Fruit fly (Drosophila melanogaster) whole organism, embryonic: ENCODE data around the gene pont.
A peak's percentile ranks its signal among the peaks of the same experiment; 100 is the strongest.

Experiments used
- Atf-2 ChIP-seq: fragments of 200-800 bp; sonication (Bioruptor generic); optimal IDR thresholded peaks from 2 replicates; lab custom pipeline; 2016; ENCODE audit warnings: missing biosample characterization, missing genetic modification characterization
- CG10209 ChIP-seq: fragments of 200-800 bp; sonication (Bioruptor generic); optimal IDR thresholded peaks from 3 replicates; lab custom pipeline; 2017; ENCODE audit warnings: missing biosample characterization, mild to moderate bottlenecking, missing genetic modification characterization, missing genetic modification reagents
- CG11247 ChIP-seq: fragments of 200-800 bp; sonication (Bioruptor generic); IDR thresholded peaks from 2 replicates; pipeline ENCODE4 v1.3.6; 2022; ENCODE audit warnings: missing biosample characterization, missing genetic modification characterization
- CG11504 ChIP-seq: fragments of 200-800 bp; sonication (Bioruptor generic); optimal IDR thresholded peaks from 3 replicates; lab custom pipeline; 2019; ENCODE audit warnings: missing biosample characterization, mild to moderate bottlenecking, missing genetic modification characterization, moderate library complexity
- CG11695 ChIP-seq: fragments of 200-800 bp; sonication (Bioruptor generic); IDR thresholded peaks from 3 replicates; pipeline ENCODE4 v1.3.6; 2022; ENCODE audit warnings: missing biosample characterization, missing genetic modification characterization
- CG1233 ChIP-seq: fragments of 200-800 bp; sonication (Bioruptor generic); optimal IDR thresholded peaks from 4 replicates; lab custom pipeline; 2018; ENCODE audit warnings: missing biosample characterization, mild to moderate bottlenecking, missing genetic modification characterization
- CG1832 ChIP-seq: fragments of 200-800 bp; sonication (Bioruptor generic); optimal IDR thresholded peaks from 2 replicates; lab custom pipeline; 2017; ENCODE audit warnings: missing biosample characterization, mild to moderate bottlenecking, missing genetic modification characterization, inconsistent platforms
- CG2116 ChIP-seq: fragments of 200-800 bp; sonication (Bioruptor generic); optimal IDR thresholded peaks from 3 replicates; lab custom pipeline; 2018; ENCODE audit warnings: missing biosample characterization, mild to moderate bottlenecking, missing genetic modification characterization
- CG2120 ChIP-seq: fragments of 200-800 bp; sonication (Bioruptor generic); optimal IDR thresholded peaks from 3 replicates; lab custom pipeline; 2016; ENCODE audit warnings: missing biosample characterization, missing genetic modification characterization
- CG2678 ChIP-seq: fragments of 200-800 bp; sonication (Bioruptor generic); optimal IDR thresholded peaks from 3 replicates; lab custom pipeline; 2019; ENCODE audit warnings: missing biosample characterization, mild to moderate bottlenecking, missing genetic modification characterization, moderate library complexity
- CG30403 ChIP-seq: fragments of 200-800 bp; sonication (Bioruptor generic); optimal IDR thresholded peaks from 3 replicates; lab custom pipeline; 2016; ENCODE audit warnings: missing biosample characterization, missing genetic modification characterization
- CG30431 ChIP-seq: fragments of 200-800 bp; sonication (Bioruptor generic); optimal IDR thresholded peaks from 2 replicates; lab custom pipeline; 2017; ENCODE audit warnings: missing biosample characterization, missing genetic modification characterization
- CG3407 ChIP-seq: fragments of 200-800 bp; sonication (Bioruptor generic); optimal IDR thresholded peaks from 2 replicates; lab custom pipeline; 2018; ENCODE audit warnings: missing biosample characterization, mild to moderate bottlenecking, missing genetic modification characterization
- CG34422 ChIP-seq: fragments of 200-800 bp; sonication (Bioruptor generic); IDR thresholded peaks from 3 replicates; pipeline ENCODE4 v1.3.6; 2022; ENCODE audit warnings: missing biosample characterization, missing genetic modification characterization
- CG4360 ChIP-seq: fragments of 200-800 bp; sonication (Bioruptor generic); IDR thresholded peaks from 2 replicates; pipeline ENCODE4 v1.3.6; 2022; ENCODE audit warnings: missing biosample characterization, missing genetic modification characterization
- CG5180 ChIP-seq: fragments of 200-800 bp; sonication (Bioruptor generic); optimal IDR thresholded peaks from 3 replicates; lab custom pipeline; 2017; ENCODE audit warnings: missing biosample characterization, missing genetic modification characterization, mild to moderate bottlenecking, moderate library complexity, missing genetic modification reagents
- CG5245 ChIP-seq: fragments of 200-800 bp; sonication (Bioruptor generic); optimal IDR thresholded peaks from 3 replicates; lab custom pipeline; 2016; ENCODE audit warnings: missing biosample characterization, missing genetic modification characterization
- CG6272 ChIP-seq: fragments of 200-800 bp; sonication (Bioruptor generic); IDR thresholded peaks from 2 replicates; pipeline ENCODE4 v1.3.6; 2022; ENCODE audit warnings: missing biosample characterization, missing genetic modification characterization
- CG7357 ChIP-seq: fragments of 200-800 bp; sonication (Bioruptor generic); IDR thresholded peaks from 3 replicates; pipeline ENCODE4 v1.3.6; 2022; ENCODE audit warnings: missing biosample characterization, missing genetic modification characterization
- Dbx ChIP-seq: fragments of 200-800 bp; sonication (Bioruptor generic); IDR thresholded peaks from 3 replicates; pipeline ENCODE4 v1.3.6; 2022; ENCODE audit warnings: missing biosample characterization, missing genetic modification characterization
- Eip74EF ChIP-seq, 2 experiments: fragments of 200-800 bp in 1 of 2; fragments of >200 bp in 1 of 2; sonication (Bioruptor generic) in 1 of 2; optimal IDR thresholded peaks; 2 replicates each; lab custom pipeline; 2017 to 2019; ENCODE audit warnings: missing biosample characterization in 2 of 2, missing genetic modification characterization in 2 of 2, mild to moderate bottlenecking in 1 of 2, moderate library complexity in 1 of 2
- Fer3 ChIP-seq: fragments of 200-800 bp; sonication (Bioruptor generic); optimal IDR thresholded peaks from 2 replicates; lab custom pipeline; 2018; ENCODE audit warnings: missing biosample characterization, mild to moderate bottlenecking, missing genetic modification characterization, moderate library complexity
- GATAe ChIP-seq: fragments of 200-800 bp; sonication (Bioruptor generic); conservative IDR thresholded peaks from 2 replicates; pipeline ENCODE4 v1.3.6; 2022; ENCODE audit warnings: missing biosample characterization, missing genetic modification characterization
- Gsc ChIP-seq: fragments of 200-800 bp; sonication (Bioruptor generic); IDR thresholded peaks from 2 replicates; pipeline ENCODE4 v1.3.6; 2022; ENCODE audit warnings: missing biosample characterization, missing genetic modification characterization
- H15 ChIP-seq: fragments of 200-800 bp; sonication (Bioruptor generic); IDR thresholded peaks from 3 replicates; pipeline ENCODE4 v1.3.6; 2022; ENCODE audit warnings: missing biosample characterization, missing genetic modification characterization
- H2.0 ChIP-seq: fragments of 200-800 bp; sonication (Bioruptor generic); IDR thresholded peaks from 2 replicates; pipeline ENCODE4 v1.3.6; 2022; ENCODE audit warnings: missing biosample characterization, missing genetic modification characterization
- Hand ChIP-seq: fragments of 200-800 bp; sonication (Bioruptor generic); optimal IDR thresholded peaks from 2 replicates; lab custom pipeline; 2017; ENCODE audit warnings: mild to moderate bottlenecking, missing biosample characterization, missing genetic modification reagents, missing genetic modification characterization
- HmgD ChIP-seq: fragments of 200-800 bp; sonication (Bioruptor generic); optimal IDR thresholded peaks from 3 replicates; lab custom pipeline; 2016; ENCODE audit warnings: missing biosample characterization, missing genetic modification characterization
- MBD-R2 ChIP-seq: fragments of 200-800 bp; sonication (Bioruptor generic); IDR thresholded peaks from 2 replicates; pipeline ENCODE4 v1.3.6; 2022; ENCODE audit warnings: missing biosample characterization, missing genetic modification characterization
- NfI ChIP-seq: fragments of 200-800 bp; sonication (Bioruptor generic); optimal IDR thresholded peaks from 3 replicates; lab custom pipeline; 2018; ENCODE audit warnings: missing biosample characterization, mild to moderate bottlenecking, missing genetic modification characterization, moderate library complexity
- Optix ChIP-seq: fragments of 200-800 bp; sonication (Bioruptor generic); IDR thresholded peaks from 3 replicates; pipeline ENCODE4 v1.3.6; 2022; ENCODE audit warnings: missing biosample characterization, missing genetic modification characterization
- Xbp1 ChIP-seq: fragments of 200-800 bp; sonication (Bioruptor generic); optimal IDR thresholded peaks from 3 replicates; lab custom pipeline; 2016; ENCODE audit warnings: missing biosample characterization, mild to moderate bottlenecking, missing genetic modification characterization
- YL-1 ChIP-seq: fragments of 200-800 bp; sonication (Bioruptor generic); optimal IDR thresholded peaks from 3 replicates; lab custom pipeline; 2017; ENCODE audit warnings: missing biosample characterization, mild to moderate bottlenecking, missing genetic modification characterization
- amos ChIP-seq: fragments of 200-800 bp; sonication (Bioruptor generic); IDR thresholded peaks from 2 replicates; pipeline ENCODE4 v1.3.6; 2022; ENCODE audit warnings: missing biosample characterization, missing genetic modification characterization; ENCODE audit not compliant: partially characterized antibody
- az2 ChIP-seq: fragments of 200-800 bp; sonication (Bioruptor generic); optimal IDR thresholded peaks from 3 replicates; lab custom pipeline; 2016; ENCODE audit warnings: missing biosample characterization, missing genetic modification characterization
- crc ChIP-seq: fragments of 200-800 bp; sonication (Bioruptor generic); optimal IDR thresholded peaks from 2 replicates; lab custom pipeline; 2016; ENCODE audit warnings: missing biosample characterization, missing genetic modification characterization
- dan ChIP-seq: fragments of 200-800 bp; sonication (Bioruptor generic); IDR thresholded peaks from 2 replicates; pipeline ENCODE4 v1.3.6; 2022; ENCODE audit warnings: missing biosample characterization, missing genetic modification characterization
- esg ChIP-seq: fragments of 200-800 bp; sonication (Bioruptor generic); conservative IDR thresholded peaks from 2 replicates; pipeline ENCODE4 v1.3.6; 2022; ENCODE audit warnings: missing biosample characterization, missing genetic modification characterization
- gce ChIP-seq: fragments of 200-800 bp; sonication (Bioruptor generic); IDR thresholded peaks from 3 replicates; pipeline ENCODE4 v1.3.6; 2022; ENCODE audit warnings: missing biosample characterization, missing genetic modification characterization
- h ChIP-seq: fragments of >200 bp; optimal IDR thresholded peaks from 2 replicates; lab custom pipeline; 2017
- maf-S ChIP-seq: fragments of 200-800 bp; sonication (Bioruptor generic); optimal IDR thresholded peaks from 2 replicates; lab custom pipeline; 2016; ENCODE audit warnings: missing biosample characterization, missing genetic modification characterization
- psq ChIP-seq: fragments of 200-800 bp; sonication (Bioruptor generic); optimal IDR thresholded peaks from 2 replicates; lab custom pipeline; 2017; ENCODE audit warnings: missing biosample characterization, missing genetic modification characterization
- repo ChIP-seq: fragments of 200-800 bp; sonication (Bioruptor generic); optimal IDR thresholded peaks from 2 replicates; lab custom pipeline; 2016; ENCODE audit warnings: missing biosample characterization, missing genetic modification characterization
- seq ChIP-seq: fragments of 200-800 bp; sonication (Bioruptor generic); IDR thresholded peaks from 2 replicates; pipeline ENCODE4 v1.3.6; 2022; ENCODE audit warnings: missing biosample characterization, missing genetic modification characterization
- sima ChIP-seq: fragments of 200-800 bp; sonication (Bioruptor generic); optimal IDR thresholded peaks from 2 replicates; lab custom pipeline; 2016; ENCODE audit warnings: missing biosample characterization, missing genetic modification characterization
- sisA ChIP-seq: fragments of 200-800 bp; sonication (Bioruptor generic); IDR thresholded peaks from 2 replicates; pipeline ENCODE4 v1.3.6; 2022; ENCODE audit warnings: missing biosample characterization, missing genetic modification characterization
- tx ChIP-seq: fragments of 200-800 bp; sonication (Bioruptor generic); optimal IDR thresholded peaks from 2 replicates; lab custom pipeline; 2016; ENCODE audit warnings: missing biosample characterization, missing genetic modification characterization
- unc-4 ChIP-seq: fragments of 200-800 bp; sonication (Bioruptor generic); IDR thresholded peaks from 2 replicates; pipeline ENCODE4 v1.3.6; 2022; ENCODE audit warnings: missing biosample characterization, missing genetic modification characterization; ENCODE audit not compliant: partially characterized antibody
- zfh1 ChIP-seq: fragments of 200-800 bp; sonication (Bioruptor generic); IDR thresholded peaks from 3 replicates; pipeline ENCODE4 v1.3.6; 2022; ENCODE audit warnings: missing biosample characterization, missing genetic modification characterization

pont gene

dm6 chr3R:10268101-10268864 lies 6.4 kb downstream of the pont start (continued):
- TF ChIP-seq seq (GFP tag; lab: Robert Waterston, UW) (peak; percentile 73), CG1832 (no peak), Eip74EF (GFP tag; optimal IDR thresholded peaks at IDR 0.05; lab: Kevin White, UChicago) (peak in 1 of 2 experiments; percentile 83), Hand (GFP tag; lab: Kevin White, UChicago) (peak; percentile 82), CG2116 (GFP tag; lab: Kevin White, UChicago) (peak; percentile 44), zfh1 (GFP tag; lab: Robert Waterston, UW) (peak; percentile 59; the same call in 2 of the 3 replicates), CG2678 (peak; percentile 94), Optix (GFP tag; lab: Robert Waterston, UW) (0 out of 3 replicates have a peak, but pooled peaks have one; percentile 9), CG2120 (GFP tag; lab: Kevin White, UChicago) (peak; percentile 94), maf-S (GFP tag; lab: Kevin White, UChicago) (peak; percentile 69), gce (GFP tag; lab: Robert Waterston, UW) (0 out of 3 replicates have a peak, but pooled peaks have one; percentile 37), h (lab: Kevin White, UChicago) (no peak), CG30431 (GFP tag; lab: Kevin White, UChicago) (peak; percentile 59), sima (GFP tag; lab: Kevin White, UChicago) (peak; percentile 44), Fer3 (tag; lab: Kevin White, UChicago) (peak; percentile 85), CG3407 (GFP tag; lab: Kevin White, UChicago) (peak; percentile 59), dan (GFP tag; lab: Robert Waterston, UW) (no peak), Gsc (no peak), GATAe (0 out of 2 replicates have a peak, but pooled peaks have one; percentile 12), Xbp1 (peak; percentile 86), CG11247 (GFP tag; lab: Robert Waterston, UW) (peak; percentile 51), repo (GFP tag; lab: Kevin White, UChicago) (peak; percentile 69), az2 (GFP tag; lab: Kevin White, UChicago) (peak; percentile 65), HmgD (GFP tag; lab: Kevin White, UChicago) (peak; percentile 35), CG34422 (peak; percentile 53; the same call in 2 of the 3 replicates), psq (peak; percentile 47), CG5245 (GFP tag; lab: Kevin White, UChicago) (peak; percentile 17), CG1233 (peak; percentile 86), H15 (peak; percentile 44; the same call in 1 of the 3 replicates), esg (peak; percentile 73), MBD-R2 (peak; percentile 36; the same call in 1 of the 2 replicates), CG11504 (peak; percentile 92), CG6272 (GFP tag; lab: Robert Waterston, UW) (peak; percentile 44), CG10209 (GFP tag; lab: Kevin White, UChicago) (peak; percentile 86), Dbx (GFP tag; lab: Robert Waterston, UW) (peak; percentile 65; the same call in 2 of the 3 replicates), CG30403 (GFP tag; lab: Kevin White, UChicago) (peak; percentile 92), H2.0 (peak; percentile 60; the same call in 1 of the 2 replicates), NfI (GFP tag; lab: Kevin White, UChicago) (peak; percentile 87), YL-1 (GFP tag; lab: Kevin White, UChicago) (peak; percentile 19), amos (GFP tag; lab: Robert Waterston, UW) (peak; percentile 13; the same call in 1 of the 2 replicates), Atf-2 (peak; percentile 77), tx (peak; percentile 62), CG4360 (GFP tag; lab: Robert Waterston, UW) (peak; percentile 33; the same call in 1 of the 2 replicates), CG11695 (GFP tag; lab: Robert Waterston, UW) (peak; percentile 84), CG5180 (GFP tag; lab: Kevin White, UChicago) (peak; percentile 63), sisA (peak; percentile 73), unc-4 (GFP tag; lab: Robert Waterston, UW) (no peak), CG7357 (peak; percentile 74), crc (GFP tag; lab: Kevin White, UChicago) (peak; percentile 76)
